Fruit fly (Drosophila melanogaster) whole organism, embryonic: ENCODE results near the gene mRRF2.

Source experiments
- Adf1 ChIP-seq: fragments of 200-800 bp; sonication (Bioruptor generic); IDR thresholded peaks from 2 replicates; pipeline ENCODE4 v1.3.6; 2022; ENCODE audit warnings: missing biosample characterization, missing genetic modification characterization
- Aef1 ChIP-seq: fragments of 200-800 bp; sonication (Bioruptor generic); IDR thresholded peaks from 3 replicates; pipeline ENCODE4 v1.3.6; 2022; ENCODE audit warnings: missing biosample characterization, missing genetic modification characterization
- Antp ChIP-seq: fragments of 200-800 bp; sonication (Bioruptor generic); optimal IDR thresholded peaks from 3 replicates; lab custom pipeline; 2016; ENCODE audit warnings: missing biosample characterization, missing genetic modification characterization
- Asciz ChIP-seq: fragments of 200-800 bp; sonication (Bioruptor generic); optimal IDR thresholded peaks from 2 replicates; lab custom pipeline; 2017; ENCODE audit warnings: missing biosample characterization, mild to moderate bottlenecking, missing genetic modification characterization, missing genetic modification reagents
- CG11247 ChIP-seq: fragments of 200-800 bp; sonication (Bioruptor generic); IDR thresholded peaks from 2 replicates; pipeline ENCODE4 v1.3.6; 2022; ENCODE audit warnings: missing biosample characterization, missing genetic modification characterization
- CG1233 ChIP-seq: fragments of 200-800 bp; sonication (Bioruptor generic); optimal IDR thresholded peaks from 4 replicates; lab custom pipeline; 2018; ENCODE audit warnings: missing biosample characterization, mild to moderate bottlenecking, missing genetic modification characterization
- CG14667 ChIP-seq: fragments of 200-800 bp; sonication (Bioruptor generic); IDR thresholded peaks from 2 replicates; pipeline ENCODE4 v1.3.6; 2022; ENCODE audit warnings: missing biosample characterization, missing genetic modification characterization
- CG14710 ChIP-seq: fragments of 200-800 bp; sonication (Bioruptor generic); optimal IDR thresholded peaks from 3 replicates; lab custom pipeline; 2019; ENCODE audit warnings: missing biosample characterization, mild to moderate bottlenecking, missing genetic modification characterization, moderate library complexity
- CG15011 ChIP-seq: fragments of 200-800 bp; sonication (Bioruptor generic); optimal IDR thresholded peaks from 3 replicates; lab custom pipeline; 2018; ENCODE audit warnings: missing biosample characterization, mild to moderate bottlenecking, missing genetic modification characterization
- CG15479 ChIP-seq: fragments of 200-800 bp; sonication (Bioruptor generic); optimal IDR thresholded peaks from 3 replicates; lab custom pipeline; 2019; ENCODE audit warnings: missing biosample characterization, mild to moderate bottlenecking, missing genetic modification characterization, moderate library complexity
- CG15601 ChIP-seq: fragments of 200-800 bp; sonication (Bioruptor generic); optimal IDR thresholded peaks from 3 replicates; lab custom pipeline; 2019; ENCODE audit warnings: missing biosample characterization, mild to moderate bottlenecking, missing genetic modification characterization, moderate library complexity
- CG2202 ChIP-seq: fragments of 200-800 bp; sonication (Bioruptor generic); optimal IDR thresholded peaks from 2 replicates; lab custom pipeline; 2018; ENCODE audit warnings: missing biosample characterization, mild to moderate bottlenecking, missing genetic modification characterization
- CG32532 ChIP-seq: fragments of 200-800 bp; sonication (Bioruptor generic); IDR thresholded peaks from 2 replicates; pipeline ENCODE4 v1.3.6; 2022; ENCODE audit warnings: missing biosample characterization, missing genetic modification characterization
- CG3407 ChIP-seq: fragments of 200-800 bp; sonication (Bioruptor generic); optimal IDR thresholded peaks from 2 replicates; lab custom pipeline; 2018; ENCODE audit warnings: missing biosample characterization, mild to moderate bottlenecking, missing genetic modification characterization
- CG4730 ChIP-seq: fragments of 200-800 bp; sonication (Bioruptor generic); IDR thresholded peaks from 2 replicates; pipeline ENCODE4 v1.3.6; 2022; ENCODE audit warnings: missing biosample characterization, missing genetic modification characterization
- CG4820 ChIP-seq: fragments of 200-800 bp; sonication (Bioruptor generic); optimal IDR thresholded peaks from 3 replicates; lab custom pipeline; 2016; ENCODE audit warnings: missing biosample characterization, missing genetic modification characterization
- CG5180 ChIP-seq: fragments of 200-800 bp; sonication (Bioruptor generic); optimal IDR thresholded peaks from 3 replicates; lab custom pipeline; 2017; ENCODE audit warnings: missing biosample characterization, missing genetic modification characterization, mild to moderate bottlenecking, moderate library complexity, missing genetic modification reagents
- CG5245 ChIP-seq: fragments of 200-800 bp; sonication (Bioruptor generic); optimal IDR thresholded peaks from 3 replicates; lab custom pipeline; 2016; ENCODE audit warnings: missing biosample characterization, missing genetic modification characterization
- CG6813 ChIP-seq: fragments of 200-800 bp; sonication (Bioruptor generic); optimal IDR thresholded peaks from 2 replicates; lab custom pipeline; 2017; ENCODE audit warnings: missing biosample characterization, missing genetic modification characterization, mild to moderate bottlenecking, moderate library complexity, missing genetic modification reagents
- CG7357 ChIP-seq: fragments of 200-800 bp; sonication (Bioruptor generic); IDR thresholded peaks from 3 replicates; pipeline ENCODE4 v1.3.6; 2022; ENCODE audit warnings: missing biosample characterization, missing genetic modification characterization
- CG7839 ChIP-seq: fragments of 200-800 bp; sonication (Bioruptor generic); optimal IDR thresholded peaks from 3 replicates; lab custom pipeline; 2018; ENCODE audit warnings: missing biosample characterization, mild to moderate bottlenecking, missing genetic modification characterization, moderate library complexity
- CG8924 ChIP-seq: fragments of 200-800 bp; optimal IDR thresholded peaks from 3 replicates; lab custom pipeline; 2019; ENCODE audit warnings: missing biosample characterization, mild to moderate bottlenecking, missing genetic modification characterization, moderate library complexity
- CG9215 ChIP-seq: fragments of 200-800 bp; sonication (Bioruptor generic); IDR thresholded peaks from 2 replicates; pipeline ENCODE4 v1.3.6; 2022; ENCODE audit warnings: missing biosample characterization, missing genetic modification characterization
- Dad ChIP-seq: fragments of 200-800 bp; sonication (Bioruptor generic); optimal IDR thresholded peaks from 3 replicates; lab custom pipeline; 2016; ENCODE audit warnings: missing biosample characterization, missing genetic modification characterization
- Dip3 ChIP-seq: fragments of 200-800 bp; sonication (Bioruptor generic); optimal IDR thresholded peaks from 3 replicates; lab custom pipeline; 2016; ENCODE audit warnings: missing biosample characterization, missing genetic modification characterization
- Doc3 ChIP-seq: fragments of 200-800 bp; sonication (Bioruptor generic); IDR thresholded peaks from 3 replicates; pipeline ENCODE4 v1.3.6; 2022; ENCODE audit warnings: missing biosample characterization, missing genetic modification characterization; ENCODE audit not compliant: partially characterized antibody
- Fer1 ChIP-seq: fragments of 200-800 bp; sonication (Bioruptor generic); optimal IDR thresholded peaks from 2 replicates; lab custom pipeline; 2017; ENCODE audit warnings: missing biosample characterization, mild to moderate bottlenecking, missing genetic modification characterization
- Gug ChIP-seq: fragments of 200-800 bp; sonication (Bioruptor generic); IDR thresholded peaks from 4 replicates; pipeline ENCODE4 v1.3.6; 2022; ENCODE audit warnings: missing biosample characterization, missing genetic modification characterization
- H15 ChIP-seq: fragments of 200-800 bp; sonication (Bioruptor generic); IDR thresholded peaks from 3 replicates; pipeline ENCODE4 v1.3.6; 2022; ENCODE audit warnings: missing biosample characterization, missing genetic modification characterization
- Hr78 ChIP-seq, 2 experiments: fragments of 200-800 bp in 1 of 2; fragments of >200 bp in 1 of 2; sonication (Bioruptor generic) in 1 of 2; optimal IDR thresholded peaks; 2 replicates each; lab custom pipeline; 2017 to 2019; ENCODE audit warnings: missing biosample characterization in 2 of 2, missing genetic modification characterization in 2 of 2, mild to moderate bottlenecking in 1 of 2, moderate library complexity in 1 of 2
- Kr ChIP-seq: fragments of 200-800 bp; sonication (Bioruptor generic); optimal IDR thresholded peaks from 2 replicates; lab custom pipeline; 2017; ENCODE audit warnings: missing biosample characterization, mild to moderate bottlenecking, missing genetic modification characterization
- Neu2 ChIP-seq: fragments of 200-800 bp; sonication (Bioruptor generic); optimal IDR thresholded peaks from 3 replicates; lab custom pipeline; 2016; ENCODE audit warnings: missing biosample characterization, missing genetic modification characterization, borderline replicate concordance
- Ssrp ChIP-seq: fragments of 200-800 bp; sonication (Bioruptor generic); optimal IDR thresholded peaks from 2 replicates; lab custom pipeline; 2018; ENCODE audit warnings: missing biosample characterization, mild to moderate bottlenecking, missing genetic modification characterization, moderate library complexity
- Usf ChIP-seq: fragments of 200-800 bp; sonication (Bioruptor generic); optimal IDR thresholded peaks from 2 replicates; lab custom pipeline; 2017; ENCODE audit warnings: missing genotype, missing biosample characterization, missing genetic modification characterization
- Xbp1 ChIP-seq: fragments of 200-800 bp; sonication (Bioruptor generic); optimal IDR thresholded peaks from 3 replicates; lab custom pipeline; 2016; ENCODE audit warnings: missing biosample characterization, mild to moderate bottlenecking, missing genetic modification characterization
- az2 ChIP-seq: fragments of 200-800 bp; sonication (Bioruptor generic); optimal IDR thresholded peaks from 3 replicates; lab custom pipeline; 2016; ENCODE audit warnings: missing biosample characterization, missing genetic modification characterization
- bsh ChIP-seq, 2 experiments: fragments of 200-800 bp; sonication (Bioruptor generic); optimal IDR thresholded peaks; 2 replicates each; lab custom pipeline; 2017 to 2018; ENCODE audit warnings: mild to moderate bottlenecking in 2 of 2, missing biosample characterization in 2 of 2, missing genetic modification characterization in 2 of 2, moderate library complexity in 1 of 2
- ftz-f1 ChIP-seq: fragments of 200-800 bp; sonication (Bioruptor generic); optimal IDR thresholded peaks from 2 replicates; lab custom pipeline; 2016; ENCODE audit warnings: missing biosample characterization, missing genetic modification characterization
- nerfin-1 ChIP-seq: fragments of 200-800 bp; sonication (Bioruptor generic); optimal IDR thresholded peaks from 3 replicates; lab custom pipeline; 2019; ENCODE audit warnings: missing biosample characterization, mild to moderate bottlenecking, missing genetic modification characterization, moderate library complexity
- nmo ChIP-seq: fragments of 200-800 bp; sonication (Bioruptor generic); optimal IDR thresholded peaks from 2 replicates; lab custom pipeline; 2018; ENCODE audit warnings: missing biosample characterization, mild to moderate bottlenecking, missing genetic modification characterization, moderate library complexity
- nom ChIP-seq: fragments of 200-800 bp; sonication (Bioruptor generic); optimal IDR thresholded peaks from 2 replicates; lab custom pipeline; 2017; ENCODE audit warnings: missing biosample characterization, missing genetic modification characterization, mild to moderate bottlenecking, moderate library complexity, missing genetic modification reagents
- pnt ChIP-seq: fragments of 200-800 bp; sonication (Bioruptor generic); optimal IDR thresholded peaks from 3 replicates; lab custom pipeline; 2016; ENCODE audit warnings: missing biosample characterization, missing genetic modification characterization
- pum ChIP-seq: fragments of 200-800 bp; sonication (Bioruptor generic); optimal IDR thresholded peaks from 2 replicates; lab custom pipeline; 2016; ENCODE audit warnings: missing biosample characterization, missing genetic modification characterization
- sc ChIP-seq, 3 experiments: fragments of >200 bp in 2 of 3; fragments of 200-800 bp in 1 of 3; sonication (Bioruptor generic) in 1 of 3; optimal IDR thresholded peaks; 2 replicates in 2 of 3; 3 replicates in 1 of 3; lab custom pipeline; 2017; ENCODE audit warnings: mild to moderate bottlenecking in 1 of 3, missing biosample characterization in 1 of 3, missing genetic modification characterization in 1 of 3, missing genetic modification reagents in 1 of 3
- sd ChIP-seq: fragments of 200-800 bp; sonication (Bioruptor generic); optimal IDR thresholded peaks from 3 replicates; lab custom pipeline; 2018; ENCODE audit warnings: missing biosample characterization, mild to moderate bottlenecking, missing genetic modification characterization, moderate library complexity
- so ChIP-seq: fragments of 200-800 bp; sonication (Bioruptor generic); IDR thresholded peaks from 3 replicates; pipeline ENCODE4 v1.3.6; 2022; ENCODE audit warnings: missing biosample characterization, missing genetic modification characterization
- sr ChIP-seq: fragments of 200-800 bp; sonication (Bioruptor generic); IDR thresholded peaks from 3 replicates; pipeline ENCODE4 v1.3.6; 2022; ENCODE audit warnings: missing biosample characterization, missing genetic modification characterization
- stc ChIP-seq: fragments of 200-800 bp; sonication (Bioruptor generic); IDR thresholded peaks from 2 replicates; pipeline ENCODE4 v1.3.6; 2022; ENCODE audit warnings: missing biosample characterization, missing genetic modification characterization
- trh ChIP-seq: fragments of 200-800 bp; sonication (Bioruptor generic); optimal IDR thresholded peaks from 2 replicates; lab custom pipeline; 2016; ENCODE audit warnings: missing biosample characterization, missing genetic modification characterization

mRRF2 gene

DNA sequence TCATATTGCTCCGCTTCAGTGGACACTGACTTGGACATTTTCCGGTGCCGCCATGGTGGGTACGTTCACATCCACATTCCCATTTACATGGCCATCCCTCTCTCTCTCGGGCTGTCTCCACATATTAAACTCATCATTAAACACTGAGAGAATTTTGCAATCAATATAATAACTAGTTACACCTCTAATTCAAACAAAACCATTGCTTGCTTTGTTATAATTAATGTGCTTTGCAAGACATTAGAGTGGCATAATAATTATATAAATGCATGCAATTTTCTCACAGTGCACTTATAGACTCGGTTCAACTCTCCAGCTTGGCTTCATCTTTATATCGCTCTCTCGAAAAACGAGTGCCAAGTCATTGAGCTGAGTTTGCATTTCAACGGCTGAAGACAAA, 11.3 kb downstream of the mRRF2 start:
- TF ChIP-seq so (GFP tag; lab: Robert Waterston, UW): peak; percentile 77; the same call in 2 of the 3 replicates
- no peak for TF ChIP-seq sc (optimal IDR thresholded peaks at IDR 0.05; lab: Kevin White, UChicago)
- TF ChIP-seq sc (GFP tag; optimal IDR thresholded peaks at IDR 0.05; lab: Kevin White, UChicago): peak; percentile 35
- TF ChIP-seq CG6813 (GFP tag; lab: Kevin White, UChicago): peak; percentile 40
- TF ChIP-seq ftz-f1 (GFP tag; lab: Kevin White, UChicago): no peak
- TF ChIP-seq CG1233 (GFP tag; lab: Kevin White, UChicago): peak; percentile 38
- peak; percentile 52 for TF ChIP-seq CG11247 (GFP tag; lab: Robert Waterston, UW)
- TF ChIP-seq sr (GFP tag; lab: Robert Waterston, UW): peak; percentile 27; the same call in 1 of the 3 replicates
- TF ChIP-seq sd (tag; lab: Kevin White, UChicago): no peak
- peak; percentile 46; the same call in 2 of the 4 replicates for TF ChIP-seq Gug (GFP tag; lab: Robert Waterston, UW)
- peak; percentile 53; the same call in 1 of the 2 replicates for TF ChIP-seq CG14667 (GFP tag; lab: Robert Waterston, UW)
- no peak for TF ChIP-seq Adf1 (GFP tag; lab: Robert Waterston, UW)
- no peak for TF ChIP-seq CG7839 (tag; lab: Kevin White, UChicago)
- peak; percentile 61; the same call in 1 of the 2 replicates for TF ChIP-seq CG32532 (GFP tag; lab: Robert Waterston, UW)
- peak; percentile 64 for TF ChIP-seq pnt (GFP tag; lab: Kevin White, UChicago)
- TF ChIP-seq CG15011 (GFP tag; lab: Kevin White, UChicago): no peak
- peak; percentile 34; the same call in 1 of the 2 replicates for TF ChIP-seq CG9215
- TF ChIP-seq CG4730 (GFP tag; lab: Robert Waterston, UW): peak; percentile 47; the same call in 1 of the 2 replicates
- TF ChIP-seq CG15479: no peak
- TF ChIP-seq Antp: peak; percentile 64
- peak; percentile 57 for TF ChIP-seq pum (GFP tag; lab: Kevin White, UChicago)
- peak; percentile 2 for TF ChIP-seq CG15601 (tag; lab: Kevin White, UChicago)
- peak; percentile 56 for TF ChIP-seq Aef1 (GFP tag; lab: Robert Waterston, UW)
- peak; percentile 48 for TF ChIP-seq CG4820
- TF ChIP-seq Xbp1 (GFP tag; lab: Kevin White, UChicago): peak; percentile 65
- peak; percentile 77; the same call in 2 of the 3 replicates for TF ChIP-seq H15 (GFP tag; lab: Robert Waterston, UW)
- peak; percentile 71 for TF ChIP-seq CG8924 (tag; lab: Kevin White, UChicago)
- peak; percentile 76 for TF ChIP-seq stc (GFP tag; lab: Robert Waterston, UW)
- peak; percentile 47 to 71 for TF ChIP-seq bsh (GFP tag; optimal IDR thresholded peaks at IDR 0.05; lab: Kevin White, UChicago)
- peak; percentile 76 for TF ChIP-seq Asciz (GFP tag; lab: Kevin White, UChicago)
- no peak for TF ChIP-seq CG5180 (GFP tag; lab: Kevin White, UChicago)
- TF ChIP-seq az2: peak; percentile 72
- TF ChIP-seq Kr (GFP tag; lab: Kevin White, UChicago): no peak
- TF ChIP-seq CG3407 (GFP tag; lab: Kevin White, UChicago): peak; percentile 47
- no peak for TF ChIP-seq Doc3 (GFP tag; lab: Robert Waterston, UW)
- peak; percentile 52 for TF ChIP-seq Ssrp (tag; lab: Kevin White, UChicago)
- peak; percentile 61 for TF ChIP-seq nmo
- peak; percentile 10 for TF ChIP-seq Dad (GFP tag; lab: Kevin White, UChicago)
- TF ChIP-seq Usf (GFP tag; lab: Kevin White, UChicago): no peak
- TF ChIP-seq CG5245 (GFP tag; lab: Kevin White, UChicago): peak; percentile 62
- TF ChIP-seq CG2202 (tag; lab: Kevin White, UChicago): no peak
- peak; percentile 57 for TF ChIP-seq nom (GFP tag; lab: Kevin White, UChicago)
- TF ChIP-seq Dip3: peak; percentile 3
- peak; percentile 65 for TF ChIP-seq Fer1 (GFP tag; lab: Kevin White, UChicago)
- TF ChIP-seq Neu2 (GFP tag; lab: Kevin White, UChicago): no peak
- no peak for TF ChIP-seq Hr78 (GFP tag; optimal IDR thresholded peaks at IDR 0.05; lab: Kevin White, UChicago)
- 0 out of 3 replicates have a peak, but pooled peaks have one; percentile 39 for TF ChIP-seq CG7357
- peak; percentile 8 for TF ChIP-seq trh (GFP tag; lab: Kevin White, UChicago)
- TF ChIP-seq CG14710 (tag; lab: Kevin White, UChicago): peak; percentile 26
- peak; percentile 11 for TF ChIP-seq nerfin-1 (tag; lab: Kevin White, UChicago)
